Fruit fly (Drosophila melanogaster) whole organism, embryonic: ENCODE results near the gene CG14280.

Source experiments
- CG15601 ChIP-seq: fragments of 200-800 bp; sonication (Bioruptor generic); optimal IDR thresholded peaks from 3 replicates; lab custom pipeline; 2019; ENCODE audit warnings: missing biosample characterization, mild to moderate bottlenecking, missing genetic modification characterization, moderate library complexity
- CG7271 ChIP-seq: fragments of 200-800 bp; sonication (Bioruptor generic); optimal IDR thresholded peaks from 2 replicates; lab custom pipeline; 2018; ENCODE audit warnings: missing biosample characterization, mild to moderate bottlenecking, missing genetic modification characterization, moderate library complexity
- Fer2 ChIP-seq: fragments of 200-800 bp; sonication (Bioruptor generic); optimal IDR thresholded peaks from 2 replicates; lab custom pipeline; 2018; ENCODE audit warnings: missing biosample characterization, mild to moderate bottlenecking, missing genetic modification characterization, moderate library complexity
- NFAT ChIP-seq: fragments of 200-800 bp; sonication (Bioruptor generic); IDR thresholded peaks from 2 replicates; pipeline ENCODE4 v1.3.6; 2022; ENCODE audit warnings: missing biosample characterization, missing genetic modification characterization
- Side ChIP-seq: fragments of 200-800 bp; sonication (Bioruptor generic); optimal IDR thresholded peaks from 2 replicates; lab custom pipeline; 2016; ENCODE audit warnings: missing biosample characterization, missing genetic modification characterization
- Sox100B ChIP-seq: fragments of 200-800 bp; sonication (Bioruptor generic); optimal IDR thresholded peaks from 3 replicates; lab custom pipeline; 2018; ENCODE audit warnings: missing biosample characterization, mild to moderate bottlenecking, missing genetic modification characterization

dm6 chr3R:19293873-19294272, 37.3 kb downstream of the CG14280 start:
- no peak for TF ChIP-seq Sox100B (GFP tag; lab: Kevin White, UChicago)
- no peak for TF ChIP-seq CG15601 (tag; lab: Kevin White, UChicago)
- no peak for TF ChIP-seq Side
- TF ChIP-seq NFAT (GFP tag; lab: Robert Waterston, UW) = no peak
- TF ChIP-seq CG7271 (tag; lab: Kevin White, UChicago) = no peak
- no peak for TF ChIP-seq Fer2
